Fruit fly (Drosophila melanogaster) whole organism, adult: ENCODE measurements around the gene Try29F.

Experiments used
- CG1620 ChIP-seq: fragments of 200-800 bp; sonication (Bioruptor generic); optimal IDR thresholded peaks from 2 replicates; lab custom pipeline; 2016; ENCODE audit warnings: missing biosample characterization, missing genetic modification characterization
- kay ChIP-seq: fragments of 200-800 bp; sonication (Bioruptor generic); peaks from one replicate; lab custom pipeline; 2016; ENCODE audit warnings: missing biosample characterization, missing genetic modification characterization, borderline replicate concordance
- ovo ChIP-seq: fragments of 200-800 bp; sonication (Bioruptor generic); optimal IDR thresholded peaks from 2 replicates; lab custom pipeline; 2016; ENCODE audit warnings: missing biosample characterization, missing genetic modification characterization
- toe ChIP-seq: fragments of 200-800 bp; sonication (Bioruptor generic); optimal IDR thresholded peaks from 2 replicates; lab custom pipeline; 2016; ENCODE audit warnings: missing biosample characterization, missing genetic modification characterization

dm6 chr2L:9011543-9012238 lies 13.4 kb downstream of the Try29F start, which contains the start of gene CG13102:
- no peak for TF ChIP-seq CG1620
- no peak for TF ChIP-seq toe (GFP tag; lab: Kevin White, UChicago)
- peak; percentile 39 for TF ChIP-seq kay (GFP tag; lab: Kevin White, UChicago)
- no peak for TF ChIP-seq ovo (GFP tag; lab: Kevin White, UChicago)
